Fruit fly (Drosophila melanogaster): ENCODE results near the gene CG7296.

Gene CG7296

dm6 chr2L:10687009-10687793, at the start of gene CG7296:
CG7296 (minus strand) TSS chr2L:10687066.
- TF ChIP-seq CTCF (optimal IDR thresholded peaks at IDR 0.05), result no peak
- no peak for TF ChIP-seq CG8478 (optimal IDR thresholded peaks at IDR 0.05)

DNA sequence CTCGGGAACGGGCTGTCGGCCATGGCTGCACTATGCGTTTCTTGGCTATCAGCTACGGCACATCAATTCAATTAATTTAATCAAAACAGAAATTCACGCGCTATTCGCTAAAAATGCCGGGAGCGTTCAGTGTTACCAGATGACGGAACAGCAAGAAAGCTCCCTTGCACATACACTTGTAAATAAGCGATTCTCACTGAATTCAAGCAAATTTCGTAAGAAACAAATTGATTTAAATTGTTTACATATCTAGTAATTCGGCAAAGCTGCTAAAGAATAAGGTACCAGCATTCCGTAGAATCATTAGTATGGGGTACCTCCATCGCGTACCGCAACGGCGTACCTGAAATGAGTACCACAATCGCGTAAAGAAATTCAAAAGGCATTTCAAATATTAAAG, 49.1 kb upstream of the CG7296 start, which contains the start of gene Nup107:
Nup107 (minus strand) TSS at position 149 of the 400 bp plus-strand sequence.
- TF ChIP-seq CG8478 (optimal IDR thresholded peaks at IDR 0.05) (no peak), CTCF (optimal IDR thresholded peaks at IDR 0.05) (no peak)

- no peak for TF ChIP-seq CG8478 (optimal IDR thresholded peaks at IDR 0.05)
- TF ChIP-seq CTCF (optimal IDR thresholded peaks at IDR 0.05), result no peak
Observed at dm6 chr2L:10732343-10732808, 45.5 kb upstream of the CG7296 start, which contains the start of the genes EMC3 and Dpy-30L1. EMC3 (minus strand) TSS chr2L:10732423. Dpy-30L1 (plus strand) TSS chr2L:10732653.

dm6 chr2L:10729955-10730354, 43.1 kb upstream of the CG7296 start, which contains the start of gene CG17118:
CG17118 (plus strand) TSS chr2L:10730255.
- TF ChIP-seq CG8478 (optimal IDR thresholded peaks at IDR 0.05) (no peak), CTCF (optimal IDR thresholded peaks at IDR 0.05) (no peak)

DNA sequence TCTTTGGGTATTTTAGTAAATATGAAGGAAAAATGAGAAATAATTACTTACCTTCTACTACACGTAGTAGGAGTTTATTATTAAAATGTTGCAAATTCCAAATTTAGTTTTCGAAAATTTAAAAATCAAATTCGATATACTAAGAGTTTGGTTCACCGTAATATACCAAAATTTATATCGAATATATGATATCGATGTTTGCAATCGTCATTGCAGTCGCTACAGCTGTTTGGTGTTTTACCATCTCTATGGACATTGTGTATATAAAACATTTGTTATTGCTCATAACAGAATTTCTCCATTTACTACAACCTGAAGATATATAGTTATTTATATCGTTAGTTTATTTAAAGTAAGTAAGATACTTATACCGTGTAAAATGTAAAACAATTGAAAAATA, 41.9 kb upstream of the CG7296 start, which contains the start of gene CG6443:
CG6443 (plus strand) TSS at position 228 of the 400 bp plus-strand sequence.
- TF ChIP-seq CG8478 (optimal IDR thresholded peaks at IDR 0.05), result no peak
- TF ChIP-seq CTCF (optimal IDR thresholded peaks at IDR 0.05), result no peak

- TF ChIP-seq CG8478 (optimal IDR thresholded peaks at IDR 0.05) (no peak), CTCF (optimal IDR thresholded peaks at IDR 0.05) (no peak)
Observed at dm6 chr2L:10723903-10724302, 37.0 kb upstream of the CG7296 start, which contains the start of gene CG6431. CG6431 (plus strand) TSS chr2L:10724203.

DNA sequence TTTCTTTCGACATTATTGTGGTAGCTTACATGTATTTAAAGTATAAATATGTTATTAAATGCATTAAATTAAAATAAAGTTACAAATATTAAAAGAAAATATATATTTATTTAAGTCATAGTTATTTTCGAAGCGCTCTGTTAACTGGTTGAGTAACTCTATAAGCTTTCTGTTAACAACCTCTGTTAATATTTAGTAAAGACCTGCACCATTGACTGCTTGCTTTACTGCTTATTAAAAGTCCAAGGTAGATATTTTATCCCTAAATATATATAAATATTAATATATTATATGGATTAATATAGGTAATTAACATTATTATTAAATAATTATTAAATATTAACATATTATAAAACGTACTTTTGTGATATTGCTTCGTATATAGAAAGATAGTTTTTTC, 34.7 kb upstream of the CG7296 start:
- TF ChIP-seq CTCF (optimal IDR thresholded peaks at IDR 0.05) (no peak), CG8478 (optimal IDR thresholded peaks at IDR 0.05) (no peak)

DNA sequence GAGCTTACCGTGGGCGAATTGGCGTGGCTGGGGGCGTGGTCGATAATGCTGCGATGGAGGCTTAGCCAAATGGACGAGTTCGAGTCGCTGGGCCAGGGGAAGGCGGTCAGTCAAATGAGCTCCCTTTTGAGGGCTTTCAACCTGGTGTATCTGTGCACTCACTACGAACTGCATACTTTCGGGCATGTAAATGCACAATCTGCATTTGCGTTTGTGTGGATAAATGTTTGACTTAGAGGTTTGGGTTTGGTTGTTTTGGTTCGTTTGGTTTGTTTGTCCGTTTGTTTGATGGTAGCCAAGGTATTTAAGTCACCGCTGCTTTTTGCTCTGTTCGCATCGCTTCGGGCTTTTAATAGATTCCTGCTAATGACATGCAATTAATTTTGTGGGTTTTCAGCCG, 24.4 kb upstream of the CG7296 start:
- TF ChIP-seq CTCF (optimal IDR thresholded peaks at IDR 0.05), result no peak
- TF ChIP-seq CG8478 (optimal IDR thresholded peaks at IDR 0.05), result no peak

DNA sequence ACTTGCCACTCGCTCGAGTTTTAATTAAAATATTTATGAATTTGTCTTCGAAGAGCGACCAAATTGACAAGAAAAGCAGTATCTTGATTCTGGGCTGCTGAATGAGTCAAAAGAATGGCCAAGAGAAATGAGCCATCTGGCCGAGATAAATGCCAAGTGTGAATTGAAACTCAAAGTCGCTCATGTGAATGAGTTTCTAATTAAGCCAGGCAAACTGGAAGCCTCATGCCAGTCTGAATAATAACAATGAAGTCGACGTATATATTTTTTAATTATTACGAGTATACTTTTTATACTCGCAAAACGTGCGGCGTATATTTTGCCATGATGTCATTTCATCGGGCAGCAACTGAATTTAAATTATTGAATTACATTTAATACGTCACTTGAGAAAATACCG, 22.5 kb upstream of the CG7296 start, which contains the start of gene Lip2:
Lip2 (minus strand) TSS at position 101 of the 400 bp plus-strand sequence.
- TF ChIP-seq CG8478 (optimal IDR thresholded peaks at IDR 0.05), result no peak
- no peak for TF ChIP-seq CTCF (optimal IDR thresholded peaks at IDR 0.05)

DNA sequence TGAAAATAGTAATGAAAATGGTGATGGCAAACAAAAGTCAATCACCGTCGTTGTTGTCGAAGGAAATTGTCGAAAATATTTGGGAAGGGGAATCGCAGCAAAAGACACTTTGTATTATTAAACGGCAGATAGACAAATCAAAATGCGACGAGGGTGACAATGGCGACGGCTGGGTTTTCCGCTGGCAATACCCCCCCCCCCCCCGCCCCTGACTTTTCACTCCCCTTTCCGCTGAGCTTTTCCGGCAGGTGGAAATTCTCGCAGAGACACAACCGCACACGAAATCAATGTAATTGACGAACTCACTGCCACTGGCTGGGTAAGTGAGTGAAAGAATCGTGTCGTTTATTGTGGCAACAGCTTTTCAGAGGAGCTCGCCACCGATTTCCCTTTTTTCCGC, 21.2 kb upstream of the CG7296 start:
- no peak for TF ChIP-seq CTCF (optimal IDR thresholded peaks at IDR 0.05)
- no peak for TF ChIP-seq CG8478 (optimal IDR thresholded peaks at IDR 0.05)

dm6 chr2L:10706267-10706666, 19.4 kb upstream of the CG7296 start:
- TF ChIP-seq CG8478 (optimal IDR thresholded peaks at IDR 0.05) (no peak), CTCF (optimal IDR thresholded peaks at IDR 0.05) (no peak)

- TF ChIP-seq CG8478 (optimal IDR thresholded peaks at IDR 0.05), result no peak
- no peak for TF ChIP-seq CTCF (optimal IDR thresholded peaks at IDR 0.05)
Observed at dm6 chr2L:10704425-10704824, 17.6 kb upstream of the CG7296 start.

dm6 chr2L:10703281-10703680, 16.4 kb upstream of the CG7296 start, which contains the start of gene CG6415:
CG6415 (plus strand) TSS chr2L:10703621.
- no peak for TF ChIP-seq CG8478 (optimal IDR thresholded peaks at IDR 0.05)

DNA sequence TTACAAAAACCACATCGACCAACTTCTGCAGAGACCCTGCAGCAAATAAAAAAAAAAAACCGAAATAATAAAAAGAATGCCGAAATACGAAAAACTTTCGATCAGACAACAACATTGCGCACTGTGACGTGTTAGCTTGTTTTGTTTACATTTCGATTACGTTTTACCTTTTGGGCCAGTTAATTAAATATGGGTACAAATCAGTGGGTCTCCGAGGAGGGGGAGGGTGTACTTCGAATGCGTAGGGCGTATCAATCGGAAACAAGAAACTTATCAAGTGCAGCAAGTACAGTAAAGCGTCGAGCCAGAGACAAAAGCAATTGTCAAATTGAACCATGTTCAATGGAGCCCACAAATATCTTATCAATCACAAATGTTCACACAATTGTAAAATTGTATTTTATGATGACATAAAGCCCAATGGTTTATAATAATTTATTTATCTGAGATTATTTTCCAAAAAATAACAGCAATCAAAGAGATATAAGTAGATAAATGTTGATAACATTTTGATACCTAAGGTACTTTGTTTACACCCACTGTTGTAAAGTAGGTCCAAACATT, 14.7 kb upstream of the CG7296 start, which contains the start of gene Lip1:
Lip1 (minus strand) TSS at position 46 of the 564 bp plus-strand sequence.
- TF ChIP-seq CTCF (optimal IDR thresholded peaks at IDR 0.05) (no peak), CG8478 (optimal IDR thresholded peaks at IDR 0.05) (no peak)

DNA sequence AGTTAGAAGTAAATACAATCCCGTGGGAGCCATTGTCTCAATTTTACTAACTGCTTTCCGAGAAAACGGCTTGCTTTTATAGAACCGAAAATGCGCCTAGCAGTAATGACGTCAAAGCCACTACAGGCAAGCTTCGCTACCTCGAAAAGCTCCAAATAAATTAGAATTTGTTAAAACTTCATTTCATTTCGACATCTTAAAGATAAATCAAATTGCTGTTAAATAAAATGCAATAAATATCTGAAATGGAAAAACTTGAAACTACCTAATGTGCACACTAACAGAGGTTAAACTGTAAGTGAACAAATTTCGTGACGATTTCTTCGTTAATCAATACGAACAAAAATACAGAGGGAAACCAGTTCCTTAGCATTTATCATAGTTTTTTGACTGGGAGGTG, 11.1 kb upstream of the CG7296 start, which contains the start of gene CG7300:
CG7300 (minus strand) TSS at position 52 of the 400 bp plus-strand sequence.
- no peak for TF ChIP-seq CG8478 (optimal IDR thresholded peaks at IDR 0.05)
- no peak for TF ChIP-seq CTCF (optimal IDR thresholded peaks at IDR 0.05)
